Worm (Caenorhabditis elegans): ENCODE results near the gene math-20.
"Not testable (repeated sequence)": the region's sequence is repeated elsewhere in the genome, so short reads cannot be mapped to it uniquely, and the experiment has no call there.

math-20 gene

DNA sequence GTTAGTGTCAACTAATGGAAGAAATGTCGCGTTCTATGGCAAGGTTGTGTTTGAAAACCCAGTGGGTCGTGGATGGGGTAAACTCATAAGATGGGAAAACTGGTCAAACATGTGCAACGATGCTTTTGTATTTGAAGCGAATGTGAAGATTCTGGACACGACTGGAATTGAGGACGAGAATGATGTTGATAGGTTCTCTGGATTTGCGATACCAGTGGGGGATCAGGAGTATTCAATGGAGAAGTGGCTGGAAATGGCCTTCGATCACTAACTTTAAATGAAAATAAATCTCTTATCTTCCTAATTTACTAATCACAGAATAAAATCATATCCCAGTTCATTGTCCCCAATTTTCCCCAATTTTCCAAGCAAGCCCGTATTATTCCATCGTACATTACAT is 14.8 kb downstream of the math-20 start:
- TF ChIP-seq T22C8.4 (GFP tag; IDR thresholded peaks at IDR 0.05) (no peak), cog-1 (tag; optimal IDR thresholded peaks at IDR 0.05) (no peak), ztf-29 (GFP tag; IDR thresholded peaks at IDR 0.05) (no peak), flt-1 (GFP tag; IDR thresholded peaks at IDR 0.05) (no peak), tab-1 (GFP tag; IDR thresholded peaks at IDR 0.05) (no peak), med-1 (GFP tag; optimal IDR thresholded peaks at IDR 0.05; ENCODE audit: insufficient read depth) (no peak), ztf-23 (GFP tag; IDR thresholded peaks at IDR 0.05) (no peak), ref-1 (GFP tag; conservative IDR thresholded peaks at IDR 0.05) (no peak), klf-2 (GFP tag; conservative IDR thresholded peaks at IDR 0.05) (no peak)

DNA sequence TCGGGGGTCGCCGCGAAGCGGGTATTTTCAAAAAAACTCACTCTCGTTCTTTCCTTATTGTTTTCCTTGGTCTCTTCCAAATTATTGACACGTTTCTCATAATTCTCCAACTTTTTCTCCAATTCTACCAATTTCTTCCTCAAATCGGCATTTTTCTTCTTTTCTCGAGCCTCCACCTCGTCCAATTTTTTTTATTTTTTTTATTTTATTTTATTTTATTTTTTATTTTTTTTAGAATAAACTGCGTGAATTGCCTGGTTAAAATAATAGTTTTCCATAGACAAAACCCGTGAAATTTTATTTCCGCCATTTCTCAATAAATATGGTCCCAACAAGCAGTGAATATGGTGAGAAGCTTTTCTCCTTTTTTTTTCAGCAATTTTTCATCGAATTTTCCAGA is 16.4 kb downstream of the math-20 start, which contains the start of gene F59H6.15:
TSS of gene F59H6.15 (plus strand) at position 301 of the 400 bp plus-strand sequence.
- TF ChIP-seq tab-1 (GFP tag; IDR thresholded peaks at IDR 0.05) (no peak), ztf-23 (GFP tag; IDR thresholded peaks at IDR 0.05) (no peak), ref-1 (GFP tag; conservative IDR thresholded peaks at IDR 0.05) (no peak), flt-1 (GFP tag; IDR thresholded peaks at IDR 0.05) (no peak), med-1 (GFP tag; optimal IDR thresholded peaks at IDR 0.05; ENCODE audit: insufficient read depth) (no peak), cog-1 (tag; optimal IDR thresholded peaks at IDR 0.05) (no peak), ztf-29 (GFP tag; IDR thresholded peaks at IDR 0.05) (no peak), T22C8.4 (GFP tag; IDR thresholded peaks at IDR 0.05) (no peak), klf-2 (GFP tag; conservative IDR thresholded peaks at IDR 0.05) (no peak)

DNA sequence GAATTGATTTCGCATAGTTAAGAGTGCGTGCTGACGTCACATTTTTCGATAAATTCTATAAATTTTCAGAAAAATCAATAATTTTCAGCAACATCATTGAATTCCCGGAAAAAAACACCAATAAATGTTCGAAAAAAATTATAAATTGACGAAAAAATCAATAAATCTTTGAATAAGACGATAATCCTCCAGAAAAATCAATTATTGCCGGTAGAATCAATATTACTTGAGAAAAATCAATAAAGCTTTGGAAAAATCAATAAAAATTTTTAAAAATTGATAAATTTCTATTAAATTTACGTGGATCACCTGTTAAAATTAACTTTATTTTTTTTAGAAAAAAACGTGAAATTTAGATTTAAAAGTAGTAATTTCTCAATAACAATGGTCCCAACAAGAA is 17.5 kb downstream of the math-20 start:
- TF ChIP-seq cog-1 (tag; optimal IDR thresholded peaks at IDR 0.05) = no peak
- no peak for TF ChIP-seq flt-1 (GFP tag; IDR thresholded peaks at IDR 0.05)
- peak; percentile 37; the same call in 1 of the 2 replicates for TF ChIP-seq T22C8.4 (GFP tag; IDR thresholded peaks at IDR 0.05)
- TF ChIP-seq med-1 (GFP tag; optimal IDR thresholded peaks at IDR 0.05; ENCODE audit: insufficient read depth) = no peak

DNA sequence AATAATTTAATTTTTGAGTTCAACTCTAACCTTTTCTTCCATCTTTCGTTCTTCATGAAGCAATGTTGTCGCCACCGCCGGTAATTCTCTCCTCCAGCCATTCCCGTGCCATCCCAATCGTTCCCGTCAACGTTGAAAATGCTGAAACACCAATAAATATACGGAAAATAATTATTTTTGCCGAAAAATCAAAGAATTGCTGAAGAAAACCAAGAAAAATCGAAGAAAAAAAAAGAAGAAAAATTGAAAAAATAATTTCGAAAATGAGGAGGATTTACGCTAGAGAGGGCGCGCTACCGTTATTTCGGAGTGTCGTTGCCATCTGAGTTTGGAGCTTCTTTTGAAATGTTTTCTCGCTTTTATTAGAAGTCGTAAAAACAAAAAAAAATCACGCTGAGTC is 27.2 kb downstream of the math-20 start, which contains the start of gene cya-2:
TSS of gene cya-2 (minus strand) at position 101 of the 400 bp plus-strand sequence.
- not testable (repeated sequence) for TF ChIP-seq med-1 (GFP tag; optimal IDR thresholded peaks at IDR 0.05; ENCODE audit: insufficient read depth); ztf-29 (GFP tag; IDR thresholded peaks at IDR 0.05); ref-1 (GFP tag; conservative IDR thresholded peaks at IDR 0.05)

DNA sequence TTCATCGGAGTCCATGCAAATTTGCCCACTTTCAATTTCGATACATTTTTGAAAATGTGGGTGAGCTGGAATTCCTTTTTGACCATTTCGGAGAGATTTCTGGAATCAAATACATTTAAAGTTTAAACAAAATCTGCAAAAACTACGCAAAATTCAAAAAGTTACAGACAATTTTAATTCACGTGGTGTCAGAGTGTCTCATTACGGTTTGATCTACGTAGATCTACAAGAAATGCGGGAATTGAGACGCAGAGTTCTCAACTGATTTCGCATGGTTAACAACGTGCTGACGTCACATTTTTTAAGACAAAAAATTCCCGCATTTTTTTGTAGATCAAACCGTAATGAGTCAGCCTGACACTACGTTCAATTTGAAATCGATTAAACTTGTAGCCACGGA is 30.2 kb downstream of the math-20 start, which contains the start of gene bath-21:
TSS of gene bath-21 (minus strand) at position 101 of the 400 bp plus-strand sequence.
- TF ChIP-seq cog-1 (tag; optimal IDR thresholded peaks at IDR 0.05) (no peak), klf-2 (GFP tag; conservative IDR thresholded peaks at IDR 0.05) (no peak), ztf-29 (GFP tag; IDR thresholded peaks at IDR 0.05) (no peak), T22C8.4 (GFP tag; IDR thresholded peaks at IDR 0.05) (no peak), ref-1 (GFP tag; conservative IDR thresholded peaks at IDR 0.05) (no peak), flt-1 (GFP tag; IDR thresholded peaks at IDR 0.05) (no peak), ztf-23 (GFP tag; IDR thresholded peaks at IDR 0.05) (no peak), med-1 (GFP tag; optimal IDR thresholded peaks at IDR 0.05; ENCODE audit: insufficient read depth) (no peak), tab-1 (GFP tag; IDR thresholded peaks at IDR 0.05) (no peak)

DNA sequence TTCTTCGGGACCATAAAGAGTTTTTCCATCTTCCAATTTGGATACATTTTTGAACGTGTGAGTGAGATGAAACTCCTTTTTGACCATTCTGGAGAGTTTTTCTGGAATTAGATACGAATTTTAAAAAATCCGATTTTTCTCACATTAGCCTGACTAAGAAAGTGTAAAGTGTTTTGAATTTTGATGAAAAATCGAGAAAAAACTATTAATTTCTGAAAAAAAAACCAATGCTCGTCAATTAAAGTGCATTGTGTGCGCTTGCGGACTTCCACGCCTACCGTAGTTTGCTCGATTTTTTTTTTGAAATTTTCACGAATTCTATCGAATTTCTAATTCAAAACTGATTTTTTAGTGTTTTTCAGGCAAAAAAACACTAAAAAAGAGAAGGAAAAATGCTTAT is 32.4 kb downstream of the math-20 start, which contains the start of gene bath-1:
TSS of gene bath-1 (minus strand) at position 101 of the 400 bp plus-strand sequence.
- TF ChIP-seq med-1 (GFP tag; optimal IDR thresholded peaks at IDR 0.05; ENCODE audit: insufficient read depth) = no peak
- TF ChIP-seq ztf-23 (GFP tag; IDR thresholded peaks at IDR 0.05) = no peak
- TF ChIP-seq tab-1 (GFP tag; IDR thresholded peaks at IDR 0.05) = no peak
- no peak for TF ChIP-seq T22C8.4 (GFP tag; IDR thresholded peaks at IDR 0.05)
- TF ChIP-seq cog-1 (tag; optimal IDR thresholded peaks at IDR 0.05) = no peak
- no peak for TF ChIP-seq klf-2 (GFP tag; conservative IDR thresholded peaks at IDR 0.05)
- no peak for TF ChIP-seq ztf-29 (GFP tag; IDR thresholded peaks at IDR 0.05)
- TF ChIP-seq flt-1 (GFP tag; IDR thresholded peaks at IDR 0.05) = no peak

DNA sequence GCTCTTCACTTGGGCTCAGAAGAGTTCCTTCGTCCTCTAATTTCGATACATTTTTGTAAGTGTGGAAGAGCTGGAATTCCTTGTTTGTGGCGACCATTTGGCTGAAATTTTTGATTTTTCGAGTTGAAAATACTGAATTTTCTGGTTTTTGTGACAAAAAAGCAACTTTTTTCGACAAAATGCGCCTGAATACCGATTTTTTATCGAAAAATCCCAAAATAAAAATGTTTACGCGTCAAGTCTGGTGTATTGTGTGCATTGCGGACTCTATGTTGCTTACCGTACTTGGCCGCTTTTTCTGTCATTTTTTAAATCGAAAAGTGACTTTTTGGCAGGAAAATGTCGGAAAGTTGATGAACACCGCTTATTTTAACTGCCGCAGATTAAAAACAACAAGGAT is 34.0 kb downstream of the math-20 start, which contains the start of gene bath-3:
TSS of gene bath-3 (minus strand) at position 101 of the 400 bp plus-strand sequence.
- TF ChIP-seq flt-1 (GFP tag; IDR thresholded peaks at IDR 0.05) = no peak
- TF ChIP-seq med-1 (GFP tag; optimal IDR thresholded peaks at IDR 0.05; ENCODE audit: insufficient read depth) = no peak
- no peak for TF ChIP-seq ref-1 (GFP tag; conservative IDR thresholded peaks at IDR 0.05)
- no peak for TF ChIP-seq cog-1 (tag; optimal IDR thresholded peaks at IDR 0.05)
- no peak for TF ChIP-seq ztf-29 (GFP tag; IDR thresholded peaks at IDR 0.05)
- TF ChIP-seq klf-2 (GFP tag; conservative IDR thresholded peaks at IDR 0.05) = no peak
- TF ChIP-seq tab-1 (GFP tag; IDR thresholded peaks at IDR 0.05) = no peak
- no peak for TF ChIP-seq T22C8.4 (GFP tag; IDR thresholded peaks at IDR 0.05)
- no peak for TF ChIP-seq ztf-23 (GFP tag; IDR thresholded peaks at IDR 0.05)

DNA sequence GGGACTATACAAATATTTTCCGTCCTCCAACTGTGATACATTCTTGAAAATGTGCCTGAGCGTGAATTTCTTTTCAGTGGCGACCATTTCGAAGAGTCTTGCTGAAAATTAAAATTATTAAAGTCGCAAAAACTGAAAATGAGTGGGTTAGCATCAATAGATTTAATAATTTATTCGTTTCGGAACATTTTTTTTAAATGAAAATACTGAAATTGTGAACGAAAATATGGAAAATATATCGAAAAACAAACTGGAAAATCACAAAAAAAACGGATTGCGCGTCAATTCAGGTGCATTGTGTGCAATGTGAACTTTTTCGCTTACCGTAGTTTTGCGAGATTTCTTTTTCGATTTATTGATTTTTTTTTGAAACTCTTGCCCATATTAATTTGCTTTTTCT is 35.5 kb downstream of the math-20 start, which contains the start of gene bath-5:
TSS of gene bath-5 (minus strand) at position 101 of the 400 bp plus-strand sequence.
- no peak for TF ChIP-seq tab-1 (GFP tag; IDR thresholded peaks at IDR 0.05)
- no peak for TF ChIP-seq T22C8.4 (GFP tag; IDR thresholded peaks at IDR 0.05)

DNA sequence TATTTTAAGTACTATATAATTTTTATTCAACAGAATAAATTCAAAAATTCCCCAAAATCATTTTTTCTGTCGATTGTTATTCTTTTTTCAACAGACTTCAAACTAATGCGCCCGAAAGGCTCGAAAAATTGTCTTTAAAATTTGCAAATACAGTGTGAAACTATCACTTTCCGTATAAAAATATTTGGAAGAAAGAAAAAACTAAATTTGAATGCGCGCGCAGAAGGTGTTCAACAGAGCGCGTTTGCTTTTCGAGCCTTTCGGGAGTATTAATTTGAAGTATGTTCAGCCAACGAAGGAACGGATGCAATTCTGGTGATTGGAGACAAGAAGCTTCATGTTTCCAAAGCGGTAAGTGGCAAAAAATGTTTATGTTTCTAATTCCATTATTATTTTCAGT is 35.9 kb downstream of the math-20 start, which contains the start of gene btb-4:
TSS of gene btb-4 (plus strand) at position 35 of the 400 bp plus-strand sequence.
- TF ChIP-seq flt-1 (GFP tag; IDR thresholded peaks at IDR 0.05); ztf-29 (GFP tag; IDR thresholded peaks at IDR 0.05); ref-1 (GFP tag; conservative IDR thresholded peaks at IDR 0.05): not testable (repeated sequence)

DNA sequence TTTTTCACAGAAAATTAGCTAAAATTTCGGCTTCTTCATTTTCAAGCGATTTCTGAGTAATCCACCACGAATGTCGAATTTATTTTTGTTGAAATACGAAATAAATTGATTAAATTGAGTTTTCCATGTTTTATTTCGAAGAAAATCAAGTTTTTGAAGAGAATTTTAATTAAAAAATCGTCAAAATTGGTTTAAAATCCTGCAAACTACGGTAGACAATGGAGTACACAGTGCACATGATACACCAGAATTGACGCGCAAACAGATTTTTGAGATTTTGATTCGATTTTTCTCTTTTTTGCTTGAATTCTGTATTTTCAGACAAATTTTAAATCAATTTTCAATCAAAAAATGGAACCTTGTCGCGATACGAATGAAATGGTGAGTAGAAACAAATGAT is 36.9 kb downstream of the math-20 start, which contains the start of gene F59H6.14:
TSS of gene F59H6.14 (plus strand) at position 301 of the 400 bp plus-strand sequence.
- TF ChIP-seq med-1 (GFP tag; optimal IDR thresholded peaks at IDR 0.05; ENCODE audit: insufficient read depth) (no peak), ztf-29 (GFP tag; IDR thresholded peaks at IDR 0.05) (no peak), cog-1 (tag; optimal IDR thresholded peaks at IDR 0.05) (no peak), ztf-23 (GFP tag; IDR thresholded peaks at IDR 0.05) (no peak), flt-1 (GFP tag; IDR thresholded peaks at IDR 0.05) (no peak), ref-1 (GFP tag; conservative IDR thresholded peaks at IDR 0.05) (no peak), tab-1 (GFP tag; IDR thresholded peaks at IDR 0.05) (no peak), klf-2 (GFP tag; conservative IDR thresholded peaks at IDR 0.05) (no peak)

All from whole organism, midembryonic.